Fruit fly (Drosophila melanogaster) whole organism, wandering third instar larva: Measurements from ENCODE around the gene CG13247.
A peak's percentile ranks its signal among the peaks of the same experiment; 100 is the strongest.

ENCODE experiments used
- Abd-B ChIP-seq: fragments of >200 bp; optimal IDR thresholded peaks from 2 replicates; lab custom pipeline; 2017; ENCODE audit warnings: missing biosample characterization, missing genetic modification characterization
- CG32264 ChIP-seq: fragments of 200-800 bp; sonication (Bioruptor generic); optimal IDR thresholded peaks from 2 replicates; lab custom pipeline; 2016; ENCODE audit warnings: missing biosample characterization, missing genetic modification characterization
- CG9705 ChIP-seq: fragments of 200-800 bp; sonication (Bioruptor generic); optimal IDR thresholded peaks from 2 replicates; lab custom pipeline; 2018; ENCODE audit warnings: missing biosample characterization, mild to moderate bottlenecking, missing genetic modification characterization
- CrebA ChIP-seq: fragments of 200-800 bp; sonication (Bioruptor generic); optimal IDR thresholded peaks from 2 replicates; lab custom pipeline; 2016; ENCODE audit warnings: missing biosample characterization, mild to moderate bottlenecking, missing genetic modification characterization, borderline replicate concordance
- Dfd ChIP-seq: fragments of >200 bp; optimal IDR thresholded peaks from 2 replicates; lab custom pipeline; 2017; ENCODE audit warnings: missing biosample characterization, missing genetic modification characterization
- Dif ChIP-seq: fragments of 200-275, 200-300 bp; sonication (Bioruptor generic); optimal IDR thresholded peaks from 2 replicates; lab custom pipeline; 2018; ENCODE audit warnings: missing biosample characterization, missing genetic modification characterization; ENCODE audit not compliant: partially characterized antibody
- GATAd ChIP-seq: sonication (Bioruptor generic); optimal IDR thresholded peaks from 2 replicates; lab custom pipeline; 2016; ENCODE audit warnings: missing biosample characterization, missing genetic modification characterization
- HLH106 ChIP-seq: fragments of 200-800 bp; optimal IDR thresholded peaks from 3 replicates; lab custom pipeline; 2019; ENCODE audit warnings: missing biosample characterization, mild to moderate bottlenecking, missing genetic modification characterization, moderate library complexity
- Hnf4 ChIP-seq: fragments of 200-800 bp; sonication (Bioruptor generic); optimal IDR thresholded peaks from 2 replicates; lab custom pipeline; 2016; ENCODE audit warnings: missing biosample characterization, mild to moderate bottlenecking, missing genetic modification characterization
- Hr78 ChIP-seq: fragments of >200 bp; optimal IDR thresholded peaks from 2 replicates; lab custom pipeline; 2017; ENCODE audit warnings: missing biosample characterization, missing genetic modification characterization
- Hr83 ChIP-seq: fragments of 200-300 bp; sonication (Bioruptor generic); optimal IDR thresholded peaks from 2 replicates; lab custom pipeline; 2016; ENCODE audit warnings: missing biosample characterization, mild to moderate bottlenecking, missing genetic modification characterization, moderate library complexity; ENCODE audit not compliant: poor library complexity, severe bottlenecking
- Jra ChIP-seq: sonication (Bioruptor generic); optimal IDR thresholded peaks from 2 replicates; lab custom pipeline; 2016; ENCODE audit warnings: missing biosample characterization, missing genetic modification characterization
- Mio ChIP-seq: sonication (Bioruptor generic); optimal IDR thresholded peaks from 2 replicates; lab custom pipeline; 2016; ENCODE audit warnings: missing biosample characterization, missing genetic modification characterization
- Myc ChIP-seq: fragments of >200 bp; optimal IDR thresholded peaks from 2 replicates; lab custom pipeline; 2017
- N ChIP-seq: fragments of >200 bp; optimal IDR thresholded peaks from 2 replicates; lab custom pipeline; 2018; ENCODE audit warnings: missing biosample characterization, missing external identifiers, missing genetic modification characterization
- OdsH ChIP-seq: fragments of 200-800 bp; sonication (Bioruptor generic); optimal IDR thresholded peaks from 2 replicates; lab custom pipeline; 2016; ENCODE audit warnings: missing biosample characterization, mild to moderate bottlenecking, missing genetic modification characterization
- Rel ChIP-seq, 2 experiments: fragments of 200-800 bp; sonication (Bioruptor generic) in 1 of 2; optimal IDR thresholded peaks; 2 replicates in 1 of 2; 3 replicates in 1 of 2; lab custom pipeline; 2016 to 2019; ENCODE audit warnings: mild to moderate bottlenecking in 2 of 2, missing biosample characterization in 2 of 2, missing genetic modification characterization in 2 of 2, moderate library complexity in 1 of 2
- Sp1 ChIP-seq: fragments of 200-800 bp; sonication (Bioruptor generic); optimal IDR thresholded peaks from 3 replicates; lab custom pipeline; 2019; ENCODE audit warnings: missing biosample characterization, mild to moderate bottlenecking, missing genetic modification characterization, moderate library complexity
- Vsx2 ChIP-seq: fragments of 200-300, 225-300 bp; sonication (Bioruptor generic); optimal IDR thresholded peaks from 2 replicates; lab custom pipeline; 2018; ENCODE audit warnings: missing biosample characterization, missing genetic modification characterization; ENCODE audit not compliant: partially characterized antibody
- br ChIP-seq: fragments of 200-800 bp; sonication (Bioruptor generic); optimal IDR thresholded peaks from 2 replicates; lab custom pipeline; 2016; ENCODE audit warnings: missing biosample characterization, missing genetic modification characterization
- brk ChIP-seq: fragments of 200-800 bp; sonication (Bioruptor generic); optimal IDR thresholded peaks from 2 replicates; lab custom pipeline; 2016; ENCODE audit warnings: missing biosample characterization, mild to moderate bottlenecking, missing genetic modification characterization
- dl ChIP-seq, 2 experiments: fragments of 175-275, 200-275 bp in 1 of 2; fragments of 200-275 bp in 1 of 2; sonication (Bioruptor generic); optimal IDR thresholded peaks; lab custom pipeline; 2018; ENCODE audit warnings: mild to moderate bottlenecking in 2 of 2, missing biosample characterization in 2 of 2, missing genetic modification characterization in 2 of 2, moderate library complexity in 2 of 2; ENCODE audit not compliant: partially characterized antibody in 2 of 2, insufficient read depth in 1 of 2
- dmrt93B ChIP-seq: fragments of 200-800 bp; sonication (Bioruptor generic); optimal IDR thresholded peaks from 2 replicates; lab custom pipeline; 2018; ENCODE audit warnings: missing biosample characterization, mild to moderate bottlenecking, missing genetic modification characterization
- dsf ChIP-seq: sonication (Bioruptor generic); optimal IDR thresholded peaks from 2 replicates; lab custom pipeline; 2016; ENCODE audit warnings: missing biosample characterization, missing genetic modification characterization, borderline replicate concordance
- ey ChIP-seq: fragments of 200-800 bp; sonication (Bioruptor generic); optimal IDR thresholded peaks from 2 replicates; lab custom pipeline; 2016; ENCODE audit warnings: missing biosample characterization, missing genetic modification characterization
- foxo ChIP-seq, 2 experiments: fragments of 200-800 bp; sonication (Bioruptor generic); optimal IDR thresholded peaks; 2 replicates in 1 of 2; 3 replicates in 1 of 2; lab custom pipeline; 2016 to 2017; ENCODE audit warnings: missing biosample characterization in 2 of 2, missing genetic modification characterization in 2 of 2
- fru ChIP-seq: fragments of 200-800 bp; sonication (Bioruptor generic); optimal IDR thresholded peaks from 3 replicates; lab custom pipeline; 2016; ENCODE audit warnings: missing biosample characterization, mild to moderate bottlenecking, missing genetic modification characterization
- h ChIP-seq: fragments of 200-800 bp; sonication (Bioruptor generic); optimal IDR thresholded peaks from 3 replicates; lab custom pipeline; 2016; ENCODE audit warnings: missing biosample characterization, mild to moderate bottlenecking, missing genetic modification characterization
- jim ChIP-seq: fragments of 175-275, 200-325 bp; sonication (Bioruptor generic); optimal IDR thresholded peaks from 2 replicates; lab custom pipeline; 2016; ENCODE audit warnings: missing biosample characterization, mild to moderate bottlenecking, missing genetic modification characterization
- lola ChIP-seq: fragments of >200 bp; optimal IDR thresholded peaks from 2 replicates; lab custom pipeline; 2017; ENCODE audit warnings: missing biosample characterization, missing genetic modification characterization
- pan ChIP-seq: fragments of >200 bp; optimal IDR thresholded peaks from 2 replicates; lab custom pipeline; 2017
- psq ChIP-seq: fragments of 200-800 bp; sonication (Bioruptor generic); optimal IDR thresholded peaks from 3 replicates; lab custom pipeline; 2017; ENCODE audit warnings: missing biosample characterization, mild to moderate bottlenecking, missing genetic modification characterization, moderate library complexity
- rgr ChIP-seq: fragments of 200-800 bp; sonication (Bioruptor generic); optimal IDR thresholded peaks from 3 replicates; lab custom pipeline; 2016; ENCODE audit warnings: missing biosample characterization, mild to moderate bottlenecking, missing genetic modification characterization
- sage ChIP-seq: fragments of 200-800 bp; sonication (Bioruptor generic); optimal IDR thresholded peaks from 2 replicates; lab custom pipeline; 2016; ENCODE audit warnings: missing biosample characterization, mild to moderate bottlenecking, missing genetic modification characterization
- sv ChIP-seq: fragments of 200-800 bp; sonication (Bioruptor generic); optimal IDR thresholded peaks from 3 replicates; lab custom pipeline; 2016; ENCODE audit warnings: missing biosample characterization, missing genetic modification characterization
- tai ChIP-seq: sonication (Bioruptor generic); optimal IDR thresholded peaks from 2 replicates; lab custom pipeline; 2016; ENCODE audit warnings: missing biosample characterization, missing genetic modification characterization
- usp ChIP-seq: fragments of >200 bp; optimal IDR thresholded peaks from 2 replicates; lab custom pipeline; 2017; ENCODE audit warnings: missing biosample characterization, missing genetic modification characterization
- woc ChIP-seq: sonication (Bioruptor generic); optimal IDR thresholded peaks from 2 replicates; lab custom pipeline; 2016; ENCODE audit warnings: missing biosample characterization, mild to moderate bottlenecking, missing genetic modification characterization

The CG13247 gene

DNA sequence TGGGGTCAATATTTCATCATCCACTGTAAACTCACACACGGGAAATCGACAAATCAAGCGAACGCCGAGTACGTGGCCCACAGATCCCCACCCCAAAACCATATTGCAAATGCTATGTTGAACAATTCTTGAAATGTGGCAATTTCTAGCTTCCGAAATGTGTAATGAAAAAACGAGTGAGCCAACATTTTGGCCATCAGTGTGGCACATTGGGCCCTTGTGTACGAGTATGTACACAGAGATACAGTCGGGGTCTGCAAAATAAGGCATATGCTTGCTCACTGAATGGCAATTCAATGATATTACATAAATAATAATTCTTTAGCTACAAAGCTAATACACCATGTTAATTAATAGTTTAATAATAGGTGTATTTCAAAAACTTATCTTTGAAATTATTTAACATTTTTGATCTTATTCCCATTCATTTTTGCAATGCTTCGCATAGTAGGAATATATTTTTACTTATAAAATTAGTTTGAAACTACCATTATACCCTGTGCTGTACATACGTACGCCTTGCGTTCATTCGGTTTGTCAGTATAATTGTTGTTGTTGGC, 29.5 kb downstream of the CG13247 start:
- TF ChIP-seq Sp1 (GFP tag; lab: Kevin White, UChicago), result peak; percentile 93
- peak; percentile 90 for TF ChIP-seq fru (GFP tag; lab: Kevin White, UChicago)
- peak; percentile 79 for TF ChIP-seq tai
- TF ChIP-seq Jra (GFP tag; lab: Kevin White, UChicago), result peak; percentile 71
- TF ChIP-seq GATAd (GFP tag; lab: Kevin White, UChicago), result no peak
- TF ChIP-seq jim, result peak; percentile 18
- TF ChIP-seq Vsx2 (GFP tag; lab: Kevin White, UChicago), result no peak
- no peak for TF ChIP-seq lola (GFP tag; lab: Kevin White, UChicago)
- TF ChIP-seq dl (GFP tag; optimal IDR thresholded peaks at IDR 0.05; lab: Kevin White, UChicago; ENCODE audit: insufficient read depth in 1 of 2, partially characterized antibody in 2 of 2), result no peak
- TF ChIP-seq brk, result peak; percentile 83
- peak; percentile 1 for TF ChIP-seq Rel (GFP tag; optimal IDR thresholded peaks at IDR 0.05; lab: Kevin White, UChicago)
- peak; percentile 71 for TF ChIP-seq Rel (tag; optimal IDR thresholded peaks at IDR 0.05; lab: Kevin White, UChicago)
- TF ChIP-seq Hr83, result peak; percentile 70
- TF ChIP-seq OdsH (GFP tag; lab: Kevin White, UChicago), result peak; percentile 91
- peak; percentile 49 for TF ChIP-seq CG32264 (GFP tag; lab: Kevin White, UChicago)
- peak; percentile 55 to 91 for TF ChIP-seq foxo (GFP tag; optimal IDR thresholded peaks at IDR 0.05; lab: Kevin White, UChicago)
- TF ChIP-seq rgr (GFP tag; lab: Kevin White, UChicago), result peak; percentile 90
- no peak for TF ChIP-seq Abd-B
- TF ChIP-seq woc (GFP tag; lab: Kevin White, UChicago), result peak; percentile 83
- peak; percentile 91 for TF ChIP-seq HLH106
- TF ChIP-seq Myc (lab: Kevin White, UChicago), result no peak
- TF ChIP-seq N (GFP tag; lab: Kevin White, UChicago), result no peak
- TF ChIP-seq dsf, result no peak
- peak; percentile 78 for TF ChIP-seq dmrt93B (GFP tag; lab: Kevin White, UChicago)
- peak; percentile 83 for TF ChIP-seq sage (GFP tag; lab: Kevin White, UChicago)
- peak; percentile 89 for TF ChIP-seq ey (GFP tag; lab: Kevin White, UChicago)
- TF ChIP-seq Hnf4 (GFP tag; lab: Kevin White, UChicago), result peak; percentile 80
- peak; percentile 91 for TF ChIP-seq h (GFP tag; lab: Kevin White, UChicago)
- TF ChIP-seq CG9705 (GFP tag; lab: Kevin White, UChicago), result peak; percentile 85
- peak; percentile 81 for TF ChIP-seq psq
- no peak for TF ChIP-seq Dfd (GFP tag; lab: Kevin White, UChicago)
- no peak for TF ChIP-seq Hr78 (GFP tag; lab: Kevin White, UChicago)
- no peak for TF ChIP-seq CrebA (GFP tag; lab: Kevin White, UChicago)
- no peak for TF ChIP-seq usp (GFP tag; lab: Kevin White, UChicago)
- TF ChIP-seq Dif (GFP tag; lab: Kevin White, UChicago), result no peak
- peak; percentile 87 for TF ChIP-seq sv (GFP tag; lab: Kevin White, UChicago)
- TF ChIP-seq Mio (GFP tag; lab: Kevin White, UChicago), result peak; percentile 82
- peak; percentile 80 for TF ChIP-seq br
- no peak for TF ChIP-seq pan

- TF ChIP-seq CG32264 (GFP tag; lab: Kevin White, UChicago) (no peak), brk (no peak), Hr83 (no peak), GATAd (GFP tag; lab: Kevin White, UChicago) (no peak), dsf (no peak), Dfd (GFP tag; lab: Kevin White, UChicago) (no peak), tai (no peak), Hr78 (GFP tag; lab: Kevin White, UChicago) (no peak), Sp1 (GFP tag; lab: Kevin White, UChicago) (no peak), Myc (lab: Kevin White, UChicago) (no peak), woc (GFP tag; lab: Kevin White, UChicago) (no peak), jim (no peak), h (GFP tag; lab: Kevin White, UChicago) (no peak), foxo (GFP tag; optimal IDR thresholded peaks at IDR 0.05; lab: Kevin White, UChicago) (no peak)
Observed at dm6 chr3L:20400515-20400914, 30.4 kb downstream of the CG13247 start.
